Fruit fly (Drosophila melanogaster) whole organism, embryonic: ENCODE results near the gene CG9760.
A peak's percentile ranks its signal among the peaks of the same experiment; 100 is the strongest.

Source experiments
- ATbp ChIP-seq: fragments of 200-800 bp; sonication (Bioruptor generic); optimal IDR thresholded peaks from 2 replicates; lab custom pipeline; 2017; ENCODE audit warnings: missing biosample characterization, mild to moderate bottlenecking, missing genetic modification characterization, missing genetic modification reagents
- Atf3 ChIP-seq: fragments of 200-800 bp; sonication (Bioruptor generic); optimal IDR thresholded peaks from 3 replicates; lab custom pipeline; 2016; ENCODE audit warnings: missing biosample characterization, missing genetic modification characterization
- BEAF-32 ChIP-seq: fragments of 200-800 bp; sonication (Bioruptor generic); optimal IDR thresholded peaks from 3 replicates; lab custom pipeline; 2017; ENCODE audit warnings: missing biosample characterization, missing genetic modification characterization, mild to moderate bottlenecking, moderate library complexity, missing genetic modification reagents
- Bdp1 ChIP-seq: fragments of 200-800 bp; sonication (Bioruptor generic); optimal IDR thresholded peaks from 3 replicates; lab custom pipeline; 2016; ENCODE audit warnings: missing biosample characterization, missing genetic modification characterization
- C15 ChIP-seq: fragments of 200-800 bp; sonication (Bioruptor generic); IDR thresholded peaks from 3 replicates; pipeline ENCODE4 v1.3.6; 2022; ENCODE audit warnings: missing biosample characterization, missing genetic modification characterization
- CG10366 ChIP-seq: fragments of 200-800 bp; sonication (Bioruptor generic); IDR thresholded peaks from 2 replicates; pipeline ENCODE4 v1.3.6; 2022; ENCODE audit warnings: missing biosample characterization, missing genetic modification characterization
- CG11560 ChIP-seq: fragments of 200-800 bp; sonication (Bioruptor generic); IDR thresholded peaks from 3 replicates; pipeline ENCODE4 v1.3.6; 2022; ENCODE audit warnings: missing biosample characterization, missing genetic modification characterization
- CG12299 ChIP-seq: fragments of 200-800 bp; sonication (Bioruptor generic); optimal IDR thresholded peaks from 2 replicates; lab custom pipeline; 2018; ENCODE audit warnings: missing biosample characterization, mild to moderate bottlenecking, missing genetic modification characterization
- CG14860 ChIP-seq: fragments of 200-800 bp; sonication (Bioruptor generic); IDR thresholded peaks from 3 replicates; pipeline ENCODE4 v1.3.6; 2022; ENCODE audit warnings: missing biosample characterization, missing genetic modification characterization; ENCODE audit not compliant: partially characterized antibody
- CG1529 ChIP-seq: fragments of 200-800 bp; sonication (Bioruptor generic); optimal IDR thresholded peaks from 3 replicates; lab custom pipeline; 2018; ENCODE audit warnings: missing biosample characterization, missing genetic modification characterization
- CG15601 ChIP-seq: fragments of 200-800 bp; sonication (Bioruptor generic); optimal IDR thresholded peaks from 3 replicates; lab custom pipeline; 2019; ENCODE audit warnings: missing biosample characterization, mild to moderate bottlenecking, missing genetic modification characterization, moderate library complexity
- CG16813 ChIP-seq: fragments of 200-800 bp; sonication (Bioruptor generic); IDR thresholded peaks from 3 replicates; pipeline ENCODE4 v1.3.6; 2022; ENCODE audit warnings: missing biosample characterization, missing genetic modification characterization; ENCODE audit not compliant: partially characterized antibody
- CG17186 ChIP-seq: fragments of 200-800 bp; sonication (Bioruptor generic); optimal IDR thresholded peaks from 3 replicates; lab custom pipeline; 2017; ENCODE audit warnings: missing biosample characterization, missing genetic modification reagents, missing genetic modification characterization
- CG30431 ChIP-seq: fragments of 200-800 bp; sonication (Bioruptor generic); optimal IDR thresholded peaks from 2 replicates; lab custom pipeline; 2017; ENCODE audit warnings: missing biosample characterization, missing genetic modification characterization
- CG7839 ChIP-seq: fragments of 200-800 bp; sonication (Bioruptor generic); optimal IDR thresholded peaks from 3 replicates; lab custom pipeline; 2018; ENCODE audit warnings: missing biosample characterization, mild to moderate bottlenecking, missing genetic modification characterization, moderate library complexity
- CG8478 ChIP-seq: fragments of >200 bp; optimal IDR thresholded peaks from 2 replicates; lab custom pipeline; 2018
- CG9876 ChIP-seq: fragments of 200-800 bp; sonication (Bioruptor generic); optimal IDR thresholded peaks from 2 replicates; lab custom pipeline; 2016; ENCODE audit warnings: missing biosample characterization, missing genetic modification characterization
- CoRest ChIP-seq: fragments of 200-800 bp; sonication (Bioruptor generic); optimal IDR thresholded peaks from 3 replicates; lab custom pipeline; 2018; ENCODE audit warnings: missing biosample characterization, mild to moderate bottlenecking, missing genetic modification characterization, moderate library complexity
- Drgx ChIP-seq: fragments of 200-800 bp; sonication (Bioruptor generic); IDR thresholded peaks from 2 replicates; pipeline ENCODE4 v1.3.6; 2022; ENCODE audit warnings: missing biosample characterization, missing genetic modification characterization
- ERR ChIP-seq: fragments of 200-800 bp; sonication (Bioruptor generic); optimal IDR thresholded peaks from 2 replicates; lab custom pipeline; 2016; ENCODE audit warnings: missing biosample characterization, missing genetic modification characterization
- Ets65A ChIP-seq: fragments of 200-800 bp; sonication (Bioruptor generic); peaks from one replicate; lab custom pipeline; 2016; ENCODE audit warnings: missing biosample characterization, missing genetic modification characterization
- HLH3B ChIP-seq: fragments of 200-800 bp; sonication (Bioruptor generic); IDR thresholded peaks from 2 replicates; pipeline ENCODE4 v1.3.6; 2022; ENCODE audit warnings: missing biosample characterization, missing genetic modification characterization
- Hand ChIP-seq: fragments of 200-800 bp; sonication (Bioruptor generic); optimal IDR thresholded peaks from 2 replicates; lab custom pipeline; 2017; ENCODE audit warnings: mild to moderate bottlenecking, missing biosample characterization, missing genetic modification reagents, missing genetic modification characterization
- Hr39 ChIP-seq: fragments of >200 bp; optimal IDR thresholded peaks from 2 replicates; lab custom pipeline; 2017
- MBD-R2 ChIP-seq: fragments of 200-800 bp; sonication (Bioruptor generic); IDR thresholded peaks from 2 replicates; pipeline ENCODE4 v1.3.6; 2022; ENCODE audit warnings: missing biosample characterization, missing genetic modification characterization
- Max ChIP-seq: fragments of 200-800 bp; sonication (Bioruptor generic); optimal IDR thresholded peaks from 2 replicates; lab custom pipeline; 2016; ENCODE audit warnings: missing biosample characterization, mild to moderate bottlenecking, missing genetic modification characterization
- Med ChIP-seq: fragments of 200-800 bp; sonication (Bioruptor generic); peaks from one replicate; lab custom pipeline; 2016; ENCODE audit warnings: missing biosample characterization, missing genetic modification characterization, mild to moderate bottlenecking, inconsistent platforms, moderate library complexity
- Ptx1 ChIP-seq: fragments of 200-800 bp; sonication (Bioruptor generic); IDR thresholded peaks from 2 replicates; pipeline ENCODE4 v1.3.6; 2022; ENCODE audit warnings: missing biosample characterization, missing genetic modification characterization
- Rfx ChIP-seq: fragments of 200-800 bp; sonication (Bioruptor generic); IDR thresholded peaks from 2 replicates; pipeline ENCODE4 v1.3.6; 2022; ENCODE audit warnings: missing biosample characterization, missing genetic modification characterization
- bigmax ChIP-seq: fragments of 200-800 bp; sonication (Bioruptor generic); optimal IDR thresholded peaks from 2 replicates; lab custom pipeline; 2018; ENCODE audit warnings: missing biosample characterization, mild to moderate bottlenecking, missing genetic modification characterization
- bowl ChIP-seq: fragments of 200-800 bp; sonication (Bioruptor generic); IDR thresholded peaks from 2 replicates; pipeline ENCODE4 v1.3.6; 2022; ENCODE audit warnings: missing biosample characterization, missing genetic modification characterization
- cg ChIP-seq: fragments of 200-800 bp; sonication (Bioruptor generic); optimal IDR thresholded peaks from 3 replicates; lab custom pipeline; 2019; ENCODE audit warnings: missing biosample characterization, mild to moderate bottlenecking, missing genetic modification characterization, moderate library complexity
- chinmo ChIP-seq: fragments of 200-800 bp; sonication (Bioruptor generic); IDR thresholded peaks from 4 replicates; pipeline ENCODE4 v1.3.6; 2022; ENCODE audit warnings: missing biosample characterization, missing genetic modification characterization; ENCODE audit not compliant: partially characterized antibody
- crol ChIP-seq: fragments of 200-800 bp; sonication (Bioruptor generic); IDR thresholded peaks from 2 replicates; pipeline ENCODE4 v1.3.6; 2022; ENCODE audit warnings: missing biosample characterization, missing genetic modification characterization
- cwo ChIP-seq: fragments of 200-800 bp; sonication (Bioruptor generic); optimal IDR thresholded peaks from 3 replicates; lab custom pipeline; 2017; ENCODE audit warnings: missing biosample characterization, missing genetic modification characterization, mild to moderate bottlenecking, moderate library complexity, missing genetic modification reagents
- fd64A ChIP-seq: fragments of 200-800 bp; sonication (Bioruptor generic); optimal IDR thresholded peaks from 3 replicates; lab custom pipeline; 2018; ENCODE audit warnings: missing biosample characterization, mild to moderate bottlenecking, missing genetic modification characterization
- fd96Cb ChIP-seq: fragments of 200-800 bp; sonication (Bioruptor generic); optimal IDR thresholded peaks from 2 replicates; lab custom pipeline; 2018; ENCODE audit warnings: missing biosample characterization, mild to moderate bottlenecking, missing genetic modification characterization, moderate library complexity
- ftz-f1 ChIP-seq: fragments of 200-800 bp; sonication (Bioruptor generic); optimal IDR thresholded peaks from 2 replicates; lab custom pipeline; 2016; ENCODE audit warnings: missing biosample characterization, missing genetic modification characterization
- gfzf ChIP-seq: fragments of 200-800 bp; sonication (Bioruptor generic); optimal IDR thresholded peaks from 2 replicates; lab custom pipeline; 2016; ENCODE audit warnings: missing biosample characterization, mild to moderate bottlenecking, missing genetic modification characterization, moderate library complexity
- kni ChIP-seq: fragments of 200-800 bp; sonication (Bioruptor generic); optimal IDR thresholded peaks from 3 replicates; lab custom pipeline; 2017; ENCODE audit warnings: mild to moderate bottlenecking, missing biosample characterization, missing genetic modification reagents, missing genetic modification characterization
- nau ChIP-seq: fragments of 200-800 bp; sonication (Bioruptor generic); optimal IDR thresholded peaks from 3 replicates; lab custom pipeline; 2017; ENCODE audit warnings: missing biosample characterization, mild to moderate bottlenecking, missing genetic modification characterization, missing genetic modification reagents
- prd ChIP-seq, 3 experiments: fragments of >200 bp in 2 of 3; fragments of 200-800 bp in 1 of 3; sonication (Bioruptor generic) in 1 of 3; optimal IDR thresholded peaks in 2 of 3; IDR thresholded peaks in 1 of 3; 2 replicates in 2 of 3; 3 replicates in 1 of 3; pipeline versions ENCODE4 v1.3.6 to Lab custom; 2017 to 2022; ENCODE audit warnings: missing biosample characterization in 1 of 3, missing genetic modification characterization in 1 of 3
- pzg ChIP-seq: fragments of 200-800 bp; sonication (Bioruptor generic); optimal IDR thresholded peaks from 3 replicates; lab custom pipeline; 2018; ENCODE audit warnings: missing biosample characterization, mild to moderate bottlenecking, missing genetic modification characterization, moderate library complexity
- so ChIP-seq: fragments of 200-800 bp; sonication (Bioruptor generic); IDR thresholded peaks from 3 replicates; pipeline ENCODE4 v1.3.6; 2022; ENCODE audit warnings: missing biosample characterization, missing genetic modification characterization
- sqz ChIP-seq: fragments of 200-800 bp; sonication (Bioruptor generic); optimal IDR thresholded peaks from 3 replicates; lab custom pipeline; 2018; ENCODE audit warnings: missing biosample characterization, mild to moderate bottlenecking, missing genetic modification characterization
- tna ChIP-seq: fragments of 200-800 bp; sonication (Bioruptor generic); IDR thresholded peaks from 2 replicates; pipeline ENCODE4 v1.3.6; 2022; ENCODE audit warnings: missing biosample characterization, missing genetic modification characterization; ENCODE audit not compliant: partially characterized antibody
- trem ChIP-seq: fragments of 200-800 bp; optimal IDR thresholded peaks from 3 replicates; lab custom pipeline; 2019; ENCODE audit warnings: missing biosample characterization, mild to moderate bottlenecking, missing genetic modification characterization, moderate library complexity
- yki ChIP-seq: fragments of >200 bp; optimal IDR thresholded peaks from 3 replicates; lab custom pipeline; 2018

CG9760 gene

DNA sequence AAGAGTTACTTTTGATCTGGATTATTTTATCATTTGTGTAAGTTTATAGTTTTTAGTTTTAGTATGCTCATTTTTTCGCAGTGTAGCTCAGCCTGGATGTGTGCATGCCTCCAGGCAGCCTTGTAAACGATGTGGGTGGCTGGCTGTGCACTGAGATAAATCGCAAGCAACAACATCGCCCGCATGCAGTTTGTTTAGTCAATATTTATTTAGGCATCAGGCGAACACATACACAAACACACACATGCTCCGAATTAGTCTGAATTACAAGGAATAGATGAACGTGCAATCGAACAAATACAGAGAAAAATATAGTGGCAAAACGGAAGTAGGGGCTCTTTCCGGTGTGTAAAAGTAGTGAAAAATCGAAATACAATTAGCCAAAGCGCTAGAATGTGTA lies 453 bp downstream of the CG9760 start (continued):
- no peak for TF ChIP-seq sqz (GFP tag; lab: Kevin White, UChicago)
- no peak for TF ChIP-seq CG8478 (lab: Kevin White, UChicago)
- peak; percentile 36; the same call in 1 of the 2 replicates for TF ChIP-seq Ptx1 (GFP tag; lab: Robert Waterston, UW)
- 0 out of 2 replicates have a peak, but pooled peaks have one; percentile 44 for TF ChIP-seq HLH3B (GFP tag; lab: Robert Waterston, UW)
- no peak for TF ChIP-seq yki
- TF ChIP-seq CG10366 (GFP tag; lab: Robert Waterston, UW): no peak
- TF ChIP-seq prd (optimal IDR thresholded peaks at IDR 0.05; lab: Kevin White, UChicago): no peak
- 0 out of 3 replicates have a peak, but pooled peaks have one; percentile 22 for TF ChIP-seq prd (GFP tag; IDR thresholded peaks at IDR 0.05; lab: Robert Waterston, UW)
- peak; percentile 18 for TF ChIP-seq Drgx (GFP tag; lab: Robert Waterston, UW)
- no peak for TF ChIP-seq ftz-f1 (GFP tag; lab: Kevin White, UChicago)
- no peak for TF ChIP-seq CoRest (tag; lab: Kevin White, UChicago)

dm6 chr3L:12162156-12162682 lies 1.3 kb downstream of the CG9760 start:
- no peak for TF ChIP-seq ATbp (GFP tag; lab: Kevin White, UChicago)
- 0 out of 3 replicates have a peak, but pooled peaks have one; percentile 13 for TF ChIP-seq CG16813 (GFP tag; lab: Robert Waterston, UW)
- no peak for TF ChIP-seq Bdp1
- TF ChIP-seq Hr39 (lab: Kevin White, UChicago): peak; percentile 56
- no peak for TF ChIP-seq C15 (GFP tag; lab: Robert Waterston, UW)
- TF ChIP-seq fd96Cb (tag; lab: Kevin White, UChicago): no peak
- peak; percentile 53 for TF ChIP-seq cwo
- TF ChIP-seq CG17186 (GFP tag; lab: Kevin White, UChicago): no peak
- no peak for TF ChIP-seq CG1529 (GFP tag; lab: Kevin White, UChicago)
- peak; percentile 71 for TF ChIP-seq Ets65A (GFP tag; lab: Kevin White, UChicago)
- peak; percentile 37 for TF ChIP-seq CG15601 (tag; lab: Kevin White, UChicago)
- no peak for TF ChIP-seq fd64A (GFP tag; lab: Kevin White, UChicago)
- TF ChIP-seq crol (GFP tag; lab: Robert Waterston, UW): peak; percentile 66
- 0 out of 3 replicates have a peak, but pooled peaks have one; percentile 3 for TF ChIP-seq so (GFP tag; lab: Robert Waterston, UW)
- 0 out of 4 replicates have a peak, but pooled peaks have one; percentile 70 for TF ChIP-seq chinmo (GFP tag; lab: Robert Waterston, UW)
- TF ChIP-seq cg (GFP tag; lab: Kevin White, UChicago): no peak
- TF ChIP-seq Med (GFP tag; lab: Kevin White, UChicago): peak; percentile 83
- peak; percentile 28; the same call in 1 of the 2 replicates for TF ChIP-seq tna (GFP tag; lab: Robert Waterston, UW)
- TF ChIP-seq CG11560 (tag; lab: Robert Waterston, UW): 0 out of 3 replicates have a peak, but pooled peaks have one; percentile 36
- no peak for TF ChIP-seq CG12299 (tag; lab: Kevin White, UChicago)
- peak; percentile 16 for TF ChIP-seq kni (GFP tag; lab: Kevin White, UChicago)
- TF ChIP-seq Max (GFP tag; lab: Kevin White, UChicago): no peak
- TF ChIP-seq nau (GFP tag; lab: Kevin White, UChicago): no peak
- peak; percentile 13; the same call in 1 of the 2 replicates for TF ChIP-seq Rfx (GFP tag; lab: Robert Waterston, UW)
- no peak for TF ChIP-seq CG30431 (GFP tag; lab: Kevin White, UChicago)

dm6 chr3L:12149024-12149423 lies 14.5 kb downstream of the CG9760 start, which contains the start of gene CG32099:
Gene CG32099 (plus strand): TSS chr3L:12149273.
- TF ChIP-seq bowl (no peak), CG9876 (GFP tag; lab: Kevin White, UChicago) (no peak), ERR (GFP tag; lab: Kevin White, UChicago) (no peak), gfzf (peak; percentile 60), CG14860 (no peak), Atf3 (GFP tag; lab: Kevin White, UChicago) (no peak), BEAF-32 (GFP tag; lab: Kevin White, UChicago) (peak; percentile 7), MBD-R2 (GFP tag; lab: Robert Waterston, UW) (peak; percentile 47; the same call in 1 of the 2 replicates), CG7839 (tag; lab: Kevin White, UChicago) (no peak), trem (tag; lab: Kevin White, UChicago) (no peak), Hand (GFP tag; lab: Kevin White, UChicago) (no peak), pzg (GFP tag; lab: Kevin White, UChicago) (peak; percentile 29), bigmax (no peak)
